Fruit fly (Drosophila melanogaster): ENCODE data around the gene vih.
A peak's percentile ranks its signal among the peaks of the same experiment; 100 is the strongest.

vih gene

DNA sequence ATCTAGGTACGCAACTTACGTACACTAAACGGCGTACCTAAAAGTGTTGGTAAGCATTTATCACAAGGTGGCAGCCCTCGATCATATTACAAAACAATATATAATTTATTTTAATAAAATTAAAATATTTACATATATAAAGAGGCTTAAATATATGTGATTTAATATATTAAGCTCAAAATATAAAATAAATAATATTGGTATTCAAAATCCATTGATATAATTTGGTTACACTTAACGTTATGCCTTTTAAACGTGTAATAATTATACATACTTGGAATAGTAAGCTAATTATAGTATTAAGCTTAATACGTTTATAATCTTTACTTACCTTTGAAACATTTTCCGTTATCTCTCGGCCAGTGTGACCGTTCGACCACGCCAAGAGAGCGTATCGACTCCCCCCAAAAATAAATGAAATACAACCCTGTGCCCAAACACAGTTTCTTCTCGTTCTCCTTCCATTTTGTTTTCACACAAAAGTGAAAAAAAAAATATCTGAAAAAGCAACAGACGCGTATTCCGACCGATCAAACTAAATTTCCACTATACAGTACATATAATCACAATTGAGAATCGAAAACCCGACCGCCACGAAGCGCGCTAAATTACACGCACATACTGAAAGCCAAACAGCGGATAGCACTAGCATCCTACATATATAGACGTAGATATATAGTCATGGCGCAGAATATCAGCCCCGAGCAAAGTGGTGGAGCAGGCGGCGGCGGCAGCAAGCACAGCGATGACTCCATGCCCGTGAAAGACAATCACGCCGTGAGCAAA, at the start of gene vih, which contains the start of gene CG10646:
TSS of gene vih (plus strand) at position 428 of the 786 bp plus-strand sequence.
TSS of gene CG10646 (minus strand) at position 30 of the 786 bp plus-strand sequence.
- no peak for TF ChIP-seq noc (tag; optimal IDR thresholded peaks at IDR 0.05)

DNA sequence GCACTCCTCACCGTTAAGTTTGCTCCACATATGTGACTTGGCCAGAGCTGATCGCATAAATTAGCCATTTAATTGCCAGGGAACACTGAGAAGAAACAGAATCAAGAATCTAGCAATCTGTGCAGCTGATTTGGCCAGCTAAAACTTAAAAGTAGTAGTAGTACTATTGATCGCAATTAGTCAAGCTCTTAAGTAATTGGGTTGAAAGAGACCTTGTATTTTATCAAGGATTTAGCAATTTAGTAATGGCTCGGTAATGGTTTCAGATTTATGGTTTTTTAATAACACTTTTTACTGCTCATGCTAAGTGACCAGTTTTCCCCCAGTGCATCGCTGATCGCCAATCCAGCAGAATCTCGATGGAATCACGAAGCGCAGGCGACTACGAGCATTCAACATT, 49.1 kb upstream of the vih start:
- TF ChIP-seq noc (tag; optimal IDR thresholded peaks at IDR 0.05) = no peak

DNA sequence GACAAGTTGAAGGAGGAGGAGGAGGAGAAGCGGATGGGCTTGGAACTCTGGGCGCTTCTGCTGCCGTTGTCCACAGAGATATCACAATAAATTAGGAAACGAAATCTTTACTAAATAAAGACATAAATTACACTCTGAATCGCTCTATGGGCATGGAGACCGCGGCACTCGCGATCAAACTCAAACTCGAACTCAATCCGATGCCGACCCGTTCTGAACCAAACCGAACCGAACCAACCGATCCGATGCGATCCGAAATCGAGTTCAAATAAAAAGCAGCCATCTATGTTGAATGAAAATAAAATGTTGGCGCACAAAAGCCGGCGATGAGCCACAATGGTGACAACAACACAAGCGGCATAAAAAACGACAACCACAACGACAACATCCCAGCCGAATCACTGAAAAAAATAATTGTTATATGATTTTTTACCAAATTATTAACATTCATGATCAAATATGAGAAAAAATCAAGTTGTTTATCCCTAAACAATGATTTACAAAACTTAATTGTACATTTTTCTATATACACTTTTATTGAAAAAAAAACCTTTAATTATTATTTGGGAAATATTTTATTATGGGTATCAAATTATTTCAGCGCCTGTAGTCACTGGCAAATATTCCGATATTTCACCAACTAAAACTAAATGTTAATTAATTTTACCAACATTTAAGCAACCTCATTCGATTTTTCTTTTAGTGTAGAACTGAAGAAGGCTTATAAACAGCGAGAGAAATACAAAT, 47.0 kb upstream of the vih start:
- peak; percentile 70 for TF ChIP-seq noc (tag; optimal IDR thresholded peaks at IDR 0.05)

DNA sequence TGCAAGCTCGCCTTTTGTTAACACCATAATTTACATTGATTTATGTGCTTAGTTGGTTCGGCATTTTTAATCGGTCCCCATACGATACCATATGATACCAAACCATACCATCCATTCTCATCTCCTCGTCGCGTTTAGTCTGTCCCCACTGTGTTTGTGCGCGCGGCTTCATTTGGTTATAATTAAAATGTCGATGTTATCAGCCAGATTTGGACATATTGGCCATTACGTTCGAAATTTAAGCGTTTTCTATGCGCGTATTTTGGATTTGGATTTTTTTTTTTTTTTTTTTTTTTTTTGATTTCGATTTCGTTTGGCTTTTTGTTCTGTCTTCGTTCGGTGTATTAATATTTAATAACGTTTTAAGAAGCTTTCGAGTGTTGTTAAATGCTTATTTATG, 42.1 kb upstream of the vih start:
- TF ChIP-seq noc (tag; optimal IDR thresholded peaks at IDR 0.05) = peak; percentile 14

DNA sequence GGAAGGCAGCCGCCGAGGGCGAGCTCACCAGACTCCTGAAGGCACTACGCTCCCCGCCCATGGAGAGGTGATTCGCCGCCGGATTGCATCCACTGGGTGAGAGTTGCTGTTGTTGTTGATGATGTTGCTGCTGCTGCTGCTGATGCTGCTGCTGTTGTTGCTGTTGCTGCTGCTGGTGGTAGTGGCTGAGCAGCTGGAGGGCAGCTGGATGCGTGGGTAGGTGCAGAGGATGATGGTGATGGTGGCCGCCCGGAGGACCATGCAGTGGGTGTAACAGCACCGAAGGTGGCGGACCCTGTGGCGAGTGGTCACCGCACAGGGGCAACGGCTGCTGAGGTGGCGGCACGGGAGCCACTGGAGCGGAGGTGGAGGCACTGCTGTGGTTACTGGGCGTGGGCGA, 40.5 kb upstream of the vih start:
- TF ChIP-seq noc (tag; optimal IDR thresholded peaks at IDR 0.05) = no peak

DNA sequence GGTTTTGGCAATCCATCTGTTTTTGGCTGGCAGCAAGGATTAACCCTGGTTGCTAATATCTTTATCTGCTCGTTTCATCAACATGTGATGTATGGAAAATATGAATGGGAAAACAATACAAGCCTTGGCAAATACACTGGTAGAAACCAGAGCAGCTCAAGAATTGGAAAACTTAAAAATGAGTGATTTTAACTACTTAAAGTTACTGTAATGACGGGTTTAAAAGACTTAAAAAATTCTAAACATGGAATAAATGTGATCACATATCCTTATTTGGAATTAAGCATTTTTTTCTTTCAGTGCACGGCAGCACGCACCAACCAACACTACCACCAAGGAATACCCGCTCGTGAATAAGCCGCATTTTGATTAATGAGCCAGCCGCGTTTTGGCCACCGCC, 38.9 kb upstream of the vih start:
- TF ChIP-seq noc (tag; optimal IDR thresholded peaks at IDR 0.05) = no peak

DNA sequence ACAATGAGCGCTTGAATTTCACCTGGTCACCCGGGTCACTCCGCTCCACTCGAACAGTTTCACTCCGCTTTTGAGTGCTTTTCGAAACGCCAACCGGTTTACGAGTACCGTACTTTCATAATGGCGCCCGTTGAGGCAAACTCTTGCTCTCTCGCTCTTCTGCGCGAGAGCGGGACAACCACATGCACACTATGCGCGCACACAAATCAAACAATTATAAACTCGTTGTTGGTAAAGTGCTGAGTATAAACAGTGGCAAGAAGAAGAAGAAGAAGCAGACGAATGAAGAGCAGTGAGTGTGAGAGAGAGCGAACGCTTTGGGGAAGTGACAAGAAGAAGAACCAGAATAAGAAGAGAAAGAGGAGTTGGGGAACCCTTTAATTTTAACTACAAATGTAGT, 36.1 kb upstream of the vih start, which contains the start of gene eyg:
TSS of gene eyg (minus strand) at position 6 of the 400 bp plus-strand sequence.
- TF ChIP-seq noc (tag; optimal IDR thresholded peaks at IDR 0.05) = no peak

DNA sequence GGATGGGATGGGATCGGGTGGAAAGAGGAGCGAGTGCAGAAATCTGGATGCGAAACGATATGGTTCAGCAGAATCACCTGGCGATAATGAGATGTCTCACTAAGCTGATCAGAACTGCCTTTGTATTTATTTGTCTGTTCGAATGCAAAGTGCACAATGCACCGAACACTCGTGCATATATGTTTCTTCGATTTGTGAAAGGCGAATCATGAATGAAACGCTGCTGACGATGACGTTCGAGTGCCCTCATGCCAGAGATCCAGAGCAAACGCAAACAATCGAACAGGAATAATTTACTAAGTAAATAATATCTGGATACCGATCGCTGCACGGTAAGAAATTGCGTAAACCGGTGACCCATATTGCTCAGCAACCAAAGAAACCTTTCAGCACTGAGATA, 34.4 kb upstream of the vih start, which contains the start of gene CG32102:
TSS of gene CG32102 (minus strand) at position 101 of the 400 bp plus-strand sequence.
- TF ChIP-seq noc (tag; optimal IDR thresholded peaks at IDR 0.05) = no peak

DNA sequence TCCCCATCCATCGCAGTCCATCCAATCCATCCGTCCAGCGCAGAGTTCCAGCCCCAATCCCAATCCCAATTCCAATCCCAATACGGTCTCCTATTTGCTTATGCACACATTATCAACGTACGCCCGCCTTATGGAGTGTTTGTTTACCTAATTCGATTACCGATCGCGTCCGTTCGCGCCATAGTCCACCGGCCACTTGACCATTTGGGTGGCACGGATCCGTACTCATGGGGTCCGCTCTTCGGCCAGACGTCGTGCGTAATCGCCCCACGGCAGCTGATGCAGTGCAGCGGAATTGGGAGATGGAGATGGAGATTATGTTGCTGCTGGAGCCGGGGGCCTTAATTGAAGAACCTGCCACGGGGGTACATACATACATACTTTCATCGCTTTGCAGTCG, 33.6 kb upstream of the vih start:
- no peak for TF ChIP-seq noc (tag; optimal IDR thresholded peaks at IDR 0.05)

DNA sequence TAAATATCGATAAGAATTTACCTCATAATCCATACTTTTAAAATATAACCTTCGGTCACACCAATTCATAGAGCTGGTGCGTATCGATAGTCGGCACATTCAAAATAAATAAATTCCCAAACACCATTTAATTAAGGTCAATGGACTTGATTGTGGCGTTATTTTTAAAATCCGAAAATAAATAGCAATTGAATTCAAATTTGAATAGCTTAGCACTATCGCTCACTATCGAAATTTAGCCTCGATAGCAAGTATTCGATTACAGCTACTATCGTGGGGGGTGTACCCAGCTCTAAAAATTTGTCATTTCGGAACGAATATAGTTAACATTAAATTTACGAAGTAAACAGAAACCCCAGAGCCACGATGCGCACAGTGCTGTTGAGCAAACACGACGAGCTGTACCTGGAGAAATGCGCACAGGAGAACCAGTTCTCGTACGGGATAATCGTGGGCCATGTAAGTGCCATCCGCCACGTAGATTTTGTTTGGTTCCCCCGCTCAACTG, 32.6 kb upstream of the vih start, which contains the start of gene CG10616:
TSS of gene CG10616 (plus strand) at position 258 of the 508 bp plus-strand sequence.
- TF ChIP-seq noc (tag; optimal IDR thresholded peaks at IDR 0.05) = no peak

DNA sequence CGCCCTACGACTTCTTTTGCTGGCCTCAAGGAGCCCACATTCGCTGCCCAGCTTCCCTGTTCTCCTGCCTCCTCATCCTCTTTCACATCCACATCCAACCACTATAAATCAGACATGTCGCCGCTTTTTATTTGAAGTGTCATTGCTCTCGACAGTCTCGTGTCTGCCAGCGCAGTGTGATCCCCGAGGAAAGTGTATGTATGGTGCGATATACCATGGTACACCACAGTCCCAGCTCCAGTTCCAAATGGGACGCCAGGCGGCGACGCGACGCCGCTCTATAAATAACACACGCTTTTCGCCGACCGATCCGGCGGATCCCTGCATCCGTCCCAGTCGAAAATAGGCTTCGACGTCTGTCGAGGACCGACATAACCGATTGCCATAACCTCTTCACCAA, 25.9 kb upstream of the vih start:
- TF ChIP-seq noc (tag; optimal IDR thresholded peaks at IDR 0.05) = no peak

DNA sequence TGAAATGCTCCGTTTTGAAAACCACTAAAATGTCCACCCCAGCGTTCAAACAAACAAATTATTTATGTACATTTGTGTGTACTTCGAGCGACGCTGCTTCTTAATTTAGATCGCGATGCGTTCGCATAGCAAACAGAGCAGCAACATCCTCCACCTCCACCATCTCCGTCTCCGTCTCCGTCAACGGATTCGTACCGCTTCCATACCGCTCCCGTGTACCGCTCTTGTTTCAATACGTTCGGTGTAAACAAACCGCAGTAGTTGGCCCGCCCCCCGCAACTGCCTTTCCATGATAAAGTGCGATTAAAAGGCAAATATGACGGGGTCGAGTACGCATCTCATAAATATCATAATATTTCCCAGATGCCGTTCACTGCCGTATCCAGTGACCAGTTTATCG, 21.8 kb upstream of the vih start, which contains the start of gene CG33725:
TSS of gene CG33725 (plus strand) at position 364 of the 400 bp plus-strand sequence.
- TF ChIP-seq noc (tag; optimal IDR thresholded peaks at IDR 0.05) = no peak

DNA sequence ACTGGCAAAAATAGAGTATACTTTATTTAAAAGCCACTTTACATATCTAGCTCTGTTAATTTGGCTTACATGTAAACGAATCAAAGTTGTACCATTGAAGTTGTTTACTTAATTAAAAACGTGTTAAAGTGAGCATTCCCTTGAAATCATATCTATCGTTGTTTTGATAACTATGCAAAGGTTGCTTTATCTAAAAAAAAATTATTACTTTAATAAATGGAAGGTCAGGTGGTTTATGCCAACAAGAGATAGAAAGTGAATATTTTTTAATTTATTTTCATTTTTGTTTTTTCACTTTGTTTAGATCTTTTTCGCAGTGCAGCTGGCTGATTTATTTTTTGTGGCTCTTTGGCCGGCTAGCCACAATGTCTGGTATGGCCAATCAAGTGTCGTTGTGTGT, 21.2 kb upstream of the vih start:
- TF ChIP-seq noc (tag; optimal IDR thresholded peaks at IDR 0.05) = peak; percentile 9

DNA sequence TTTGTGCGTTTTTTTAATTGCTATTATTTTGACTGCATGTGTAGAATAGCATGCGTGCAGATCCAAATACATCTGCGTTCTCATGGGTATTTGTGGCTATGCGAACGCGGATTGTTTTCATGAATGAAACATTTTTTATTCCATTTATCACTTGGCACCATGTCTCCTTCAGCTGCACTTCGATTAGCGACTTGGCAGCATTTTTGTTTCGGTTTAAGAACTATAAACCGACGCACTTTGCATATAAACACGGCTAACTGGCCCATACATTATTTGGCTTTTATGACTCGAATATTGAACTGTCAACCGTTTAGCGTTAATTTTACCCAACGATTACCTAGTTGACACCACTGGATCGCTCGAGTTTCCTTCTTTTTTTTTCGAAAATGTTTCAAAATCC, 19.6 kb upstream of the vih start:
- TF ChIP-seq noc (tag; optimal IDR thresholded peaks at IDR 0.05) = no peak

DNA sequence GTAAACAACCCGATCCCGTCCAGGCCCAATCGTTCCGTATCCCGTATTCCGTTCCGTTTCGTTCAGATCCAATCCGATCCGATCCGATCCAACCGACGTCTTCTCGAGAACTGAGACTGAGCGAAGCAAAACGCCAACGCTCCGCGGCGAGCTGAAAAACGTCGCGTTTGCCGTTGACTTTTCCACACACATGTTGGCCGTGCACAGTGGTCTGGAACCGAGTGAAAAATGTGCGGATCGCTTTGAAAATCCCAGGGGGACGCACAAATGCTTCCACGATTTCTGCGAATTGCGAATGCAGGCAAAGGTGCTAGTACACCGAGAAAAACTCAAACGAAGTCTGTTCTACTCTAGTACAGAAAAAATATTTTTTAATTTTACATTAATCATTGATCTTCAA, 19.1 kb upstream of the vih start, which contains the start of gene CG10663:
TSS of gene CG10663 (minus strand) at position 88 of the 400 bp plus-strand sequence.
- no peak for TF ChIP-seq noc (tag; optimal IDR thresholded peaks at IDR 0.05)

DNA sequence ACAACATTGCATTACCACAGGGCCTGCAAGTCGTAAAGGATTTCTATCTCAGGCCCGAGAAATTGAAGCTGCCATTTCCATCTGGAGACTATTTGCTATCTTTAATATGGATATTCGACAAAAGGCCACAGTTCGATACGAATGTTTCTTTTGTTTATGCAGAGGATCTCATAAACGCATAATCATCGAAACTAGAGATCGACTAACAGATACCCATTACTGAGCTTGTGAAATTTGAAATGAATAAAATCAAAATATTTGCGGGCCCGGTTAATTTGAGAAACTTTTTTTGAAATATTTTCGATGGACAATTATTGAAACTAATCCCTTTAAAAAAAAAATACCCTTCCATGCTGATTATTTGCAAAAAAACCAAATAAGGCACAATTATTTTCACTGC, 17.9 kb upstream of the vih start:
- no peak for TF ChIP-seq noc (tag; optimal IDR thresholded peaks at IDR 0.05)
